Worm (Caenorhabditis elegans) whole organism, mixed stage, embryonic: ENCODE measurements around the gene F20G2.3.
A peak's percentile ranks its signal among the peaks of the same experiment; 100 is the strongest.

Source experiments
- M03D4.4 ChIP-seq: sonication (generic microtip); optimal IDR thresholded peaks from 2 replicates; lab custom pipeline; 2017; ENCODE audit warnings: mild to moderate bottlenecking, missing genetic modification characterization, missing compliant biosample characterization
- bed-3 ChIP-seq: fragments of 200-800 bp; sonication (Bioruptor generic); optimal IDR thresholded peaks from 3 replicates; lab custom pipeline; 2018; ENCODE audit warnings: mild to moderate bottlenecking, missing genetic modification characterization, moderate library complexity, missing compliant biosample characterization
- blmp-1 ChIP-seq: fragments of 150-350 bp; optimal IDR thresholded peaks from 2 replicates; lab custom pipeline; 2014; ENCODE audit warnings: missing biosample characterization, missing genetic modification characterization
- ceh-39 ChIP-seq: fragments of 150-350 bp; optimal IDR thresholded peaks from 2 replicates; lab custom pipeline; 2014; ENCODE audit warnings: missing biosample characterization, missing genetic modification characterization
- ceh-43 ChIP-seq: fragments of 200-800 bp; sonication (Bioruptor generic); optimal IDR thresholded peaks from 2 replicates; lab custom pipeline; 2018; ENCODE audit warnings: mild to moderate bottlenecking, missing genetic modification characterization, moderate library complexity, missing compliant biosample characterization
- ceh-83 ChIP-seq: fragments of 200-800 bp; sonication (Bioruptor generic); optimal IDR thresholded peaks from 2 replicates; lab custom pipeline; 2018; ENCODE audit warnings: mild to moderate bottlenecking, missing genetic modification characterization, missing compliant biosample characterization
- ces-1 ChIP-seq: fragments of 150-350 bp; optimal IDR thresholded peaks from 2 replicates; lab custom pipeline; 2014; ENCODE audit warnings: missing biosample characterization, missing genetic modification reagents, missing genetic modification characterization
- cnd-1 ChIP-seq: fragments of 200-800 bp; sonication (Bioruptor generic); optimal IDR thresholded peaks from 2 replicates; lab custom pipeline; 2018; ENCODE audit warnings: mild to moderate bottlenecking, missing genetic modification characterization, missing compliant biosample characterization
- drap-1 ChIP-seq: fragments of 200-800 bp; sonication (Bioruptor generic); optimal IDR thresholded peaks from 3 replicates; lab custom pipeline; 2018; ENCODE audit warnings: mild to moderate bottlenecking, missing genetic modification characterization, missing compliant biosample characterization
- elt-3 ChIP-seq: fragments of 150-350 bp; optimal IDR thresholded peaks from 2 replicates; lab custom pipeline; 2014; ENCODE audit warnings: missing biosample characterization, missing genetic modification characterization
- flh-1 ChIP-seq: fragments of 200-800 bp; sonication (Bioruptor generic); optimal IDR thresholded peaks from 2 replicates; lab custom pipeline; 2018; ENCODE audit warnings: mild to moderate bottlenecking, missing genetic modification characterization, moderate library complexity, missing compliant biosample characterization
- ham-2 ChIP-seq: fragments of 200-800 bp; sonication (Bioruptor generic); optimal IDR thresholded peaks from 2 replicates; lab custom pipeline; 2018; ENCODE audit warnings: mild to moderate bottlenecking, missing genetic modification characterization, missing compliant biosample characterization
- hlh-1 ChIP-seq: fragments of 150-350 bp; optimal IDR thresholded peaks from 2 replicates; lab custom pipeline; 2014; ENCODE audit warnings: missing biosample characterization, missing genetic modification reagents, missing genetic modification characterization
- lin-13 ChIP-seq: fragments of 150-350 bp; optimal IDR thresholded peaks from 2 replicates; lab custom pipeline; 2014; ENCODE audit warnings: missing biosample characterization, missing genetic modification characterization
- lin-32 ChIP-seq: fragments of 200-800 bp; sonication (Bioruptor generic); optimal IDR thresholded peaks from 2 replicates; lab custom pipeline; 2018; ENCODE audit warnings: mild to moderate bottlenecking, missing genetic modification characterization, missing compliant biosample characterization
- mep-1 ChIP-seq: fragments of 150-350 bp; optimal IDR thresholded peaks from 2 replicates; lab custom pipeline; 2017; ENCODE audit warnings: missing biosample characterization, missing genetic modification reagents, missing genetic modification characterization, inconsistent platforms
- mls-2 ChIP-seq: sonication (generic microtip); optimal IDR thresholded peaks from 2 replicates; lab custom pipeline; 2016; ENCODE audit warnings: mild to moderate bottlenecking, missing genetic modification characterization, moderate library complexity, missing compliant biosample characterization
- nhr-12 ChIP-seq: fragments of 150-350 bp; optimal IDR thresholded peaks from 2 replicates; lab custom pipeline; 2014; ENCODE audit warnings: missing biosample characterization, missing genetic modification characterization
- nhr-2 ChIP-seq: fragments of 150-350 bp; optimal IDR thresholded peaks from 2 replicates; lab custom pipeline; 2014; ENCODE audit warnings: missing biosample characterization, missing genetic modification characterization
- nhr-237 ChIP-seq: fragments of 150-350 bp; optimal IDR thresholded peaks from 2 replicates; lab custom pipeline; 2014; ENCODE audit warnings: missing biosample characterization, missing genetic modification characterization
- nhr-28 ChIP-seq: fragments of 150-350 bp; optimal IDR thresholded peaks from 2 replicates; lab custom pipeline; 2014; ENCODE audit warnings: missing biosample characterization, missing genetic modification characterization
- nhr-76 ChIP-seq: sonication (generic microtip); optimal IDR thresholded peaks from 2 replicates; lab custom pipeline; 2017; ENCODE audit warnings: missing biosample characterization, missing genetic modification characterization
- pha-4 ChIP-seq: fragments of 150-350 bp; optimal IDR thresholded peaks from 2 replicates; lab custom pipeline; 2018; ENCODE audit warnings: missing biosample characterization, missing genetic modification reagents, missing genetic modification characterization
- sem-2 ChIP-seq: fragments of 200-800 bp; sonication (Bioruptor generic); optimal IDR thresholded peaks from 2 replicates; lab custom pipeline; 2018; ENCODE audit warnings: mild to moderate bottlenecking, missing genetic modification characterization, missing compliant biosample characterization
- snpc-4 ChIP-seq: fragments of 150-350 bp; optimal IDR thresholded peaks from 2 replicates; lab custom pipeline; 2014; ENCODE audit warnings: missing biosample characterization, missing genetic modification characterization
- sptf-1 ChIP-seq: sonication (generic microtip); optimal IDR thresholded peaks from 2 replicates; lab custom pipeline; 2017; ENCODE audit warnings: mild to moderate bottlenecking, missing genetic modification characterization, moderate library complexity, missing compliant biosample characterization
- tbx-8 ChIP-seq: fragments of 200-800 bp; sonication (Bioruptor generic); optimal IDR thresholded peaks from 2 replicates; lab custom pipeline; 2018; ENCODE audit warnings: mild to moderate bottlenecking, missing genetic modification characterization, moderate library complexity, missing compliant biosample characterization
- unc-120 ChIP-seq: sonication (generic microtip); optimal IDR thresholded peaks from 2 replicates; lab custom pipeline; 2017; ENCODE audit warnings: missing genetic modification characterization, missing compliant biosample characterization; ENCODE audit not compliant: poor library complexity, severe bottlenecking
- unc-62 ChIP-seq: fragments of 150-350 bp; optimal IDR thresholded peaks from 2 replicates; lab custom pipeline; 2014; ENCODE audit warnings: missing biosample characterization, missing genetic modification reagents, missing genetic modification characterization
- zip-8 ChIP-seq: fragments of 150-350 bp; optimal IDR thresholded peaks from 2 replicates; lab custom pipeline; 2014; ENCODE audit warnings: missing biosample characterization, missing genetic modification characterization
- ztf-11 ChIP-seq: fragments of 150-350 bp; optimal IDR thresholded peaks from 2 replicates; lab custom pipeline; 2014; ENCODE audit warnings: missing biosample characterization, missing genetic modification characterization

The F20G2.3 gene

DNA sequence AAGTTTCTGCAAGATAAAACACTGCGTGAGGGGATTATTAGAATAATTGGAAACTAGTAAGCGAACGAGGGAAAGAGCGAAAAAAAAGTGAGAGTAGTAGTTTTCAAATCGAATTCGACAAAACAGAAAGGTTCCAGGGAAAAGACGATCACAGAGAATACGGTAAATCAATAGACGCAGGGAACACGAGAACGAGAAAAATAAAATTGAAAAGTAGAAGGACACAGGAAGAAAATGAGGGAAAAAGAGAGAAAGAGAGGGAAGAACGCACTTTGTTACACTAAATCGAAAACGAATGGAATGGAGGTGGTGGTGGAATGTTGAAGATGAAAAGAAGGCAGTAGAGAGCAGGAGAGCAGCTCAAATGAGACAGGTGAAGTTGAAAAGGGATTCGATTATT is 38.9 kb upstream of the F20G2.3 start, which contains the start of gene swan-1:
Gene swan-1, minus strand, starts transcription at position 6 of the 400 bp plus-strand sequence.
- TF ChIP-seq hlh-1 (peak; percentile 41), unc-120 (tag; lab: Kevin White, UChicago) (peak; percentile 40), nhr-76 (tag; lab: Kevin White, UChicago) (no peak)

DNA sequence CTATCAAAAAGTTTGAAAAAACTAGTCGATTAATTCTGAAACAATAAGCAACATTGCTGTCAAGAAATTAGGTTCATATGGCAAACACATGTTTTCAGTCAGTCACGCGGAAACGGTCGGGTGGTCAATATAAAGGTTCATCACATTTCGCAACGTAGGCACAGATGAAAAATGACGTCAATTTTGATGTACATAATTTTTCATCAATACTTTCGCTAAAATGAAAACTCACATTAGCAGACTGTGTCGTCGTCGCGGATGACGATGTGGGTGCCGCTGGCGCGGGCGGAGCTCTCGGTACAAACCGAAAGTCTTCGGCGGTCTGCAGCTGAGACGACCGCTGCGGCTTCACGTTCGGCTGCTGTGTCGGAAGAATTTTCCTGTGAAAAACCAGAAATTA is 35.6 kb upstream of the F20G2.3 start, which contains the start of gene swan-2:
Gene swan-2, minus strand, starts transcription at position 380 of the 400 bp plus-strand sequence.
- TF ChIP-seq drap-1 (GFP tag; lab: Kevin White, UChicago) (no peak), unc-120 (tag; lab: Kevin White, UChicago) (no peak), ceh-83 (GFP tag; lab: Kevin White, UChicago) (no peak), nhr-2 (tag; lab: Kevin White, UChicago) (no peak), blmp-1 (tag; lab: Kevin White, UChicago) (no peak), sptf-1 (tag; lab: Kevin White, UChicago) (no peak), flh-1 (GFP tag; lab: Kevin White, UChicago) (no peak), lin-13 (tag; lab: Kevin White, UChicago) (no peak), cnd-1 (tag; lab: Kevin White, UChicago) (no peak), lin-32 (no peak), ham-2 (GFP tag; lab: Kevin White, UChicago) (no peak), nhr-28 (tag; lab: Kevin White, UChicago) (no peak), mls-2 (tag; lab: Kevin White, UChicago) (no peak), sem-2 (GFP tag; lab: Kevin White, UChicago) (no peak), pha-4 (tag; lab: Kevin White, UChicago) (no peak), elt-3 (tag; lab: Kevin White, UChicago) (no peak), ceh-43 (GFP tag; lab: Kevin White, UChicago) (no peak), tbx-8 (no peak), ceh-39 (tag; lab: Kevin White, UChicago) (no peak)
- TF ChIP-seq, all 35 proteins: peak for 0

DNA sequence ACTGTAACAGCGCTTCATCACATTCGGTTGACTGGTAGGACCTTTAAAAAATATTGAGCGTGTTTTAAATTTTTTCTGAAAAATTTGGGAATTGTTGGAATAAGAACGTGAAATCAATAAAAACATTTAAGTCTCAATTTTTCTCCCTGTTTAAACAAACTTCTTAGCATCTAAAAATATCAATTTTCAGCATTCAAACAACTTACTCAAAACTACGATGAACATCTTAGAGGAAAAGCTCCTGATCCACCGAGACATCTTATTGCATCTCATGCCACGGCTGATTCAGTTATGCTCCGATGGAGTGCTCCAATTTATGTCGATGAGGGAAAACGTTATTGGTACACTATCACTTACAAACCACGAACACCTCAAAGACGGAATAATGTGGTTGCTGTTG is 30.9 kb upstream of the F20G2.3 start:
- no peak for TF ChIP-seq lin-32
- TF ChIP-seq zip-8 (tag; lab: Kevin White, UChicago), result no peak
- no peak for TF ChIP-seq sem-2 (GFP tag; lab: Kevin White, UChicago)
- TF ChIP-seq cnd-1 (tag; lab: Kevin White, UChicago), result no peak
- no peak for TF ChIP-seq pha-4 (tag; lab: Kevin White, UChicago)
- no peak for TF ChIP-seq sptf-1 (tag; lab: Kevin White, UChicago)
- TF ChIP-seq blmp-1 (tag; lab: Kevin White, UChicago), result no peak
- TF ChIP-seq nhr-237 (tag; lab: Kevin White, UChicago), result no peak
- no peak for TF ChIP-seq ztf-11 (tag; lab: Kevin White, UChicago)

DNA sequence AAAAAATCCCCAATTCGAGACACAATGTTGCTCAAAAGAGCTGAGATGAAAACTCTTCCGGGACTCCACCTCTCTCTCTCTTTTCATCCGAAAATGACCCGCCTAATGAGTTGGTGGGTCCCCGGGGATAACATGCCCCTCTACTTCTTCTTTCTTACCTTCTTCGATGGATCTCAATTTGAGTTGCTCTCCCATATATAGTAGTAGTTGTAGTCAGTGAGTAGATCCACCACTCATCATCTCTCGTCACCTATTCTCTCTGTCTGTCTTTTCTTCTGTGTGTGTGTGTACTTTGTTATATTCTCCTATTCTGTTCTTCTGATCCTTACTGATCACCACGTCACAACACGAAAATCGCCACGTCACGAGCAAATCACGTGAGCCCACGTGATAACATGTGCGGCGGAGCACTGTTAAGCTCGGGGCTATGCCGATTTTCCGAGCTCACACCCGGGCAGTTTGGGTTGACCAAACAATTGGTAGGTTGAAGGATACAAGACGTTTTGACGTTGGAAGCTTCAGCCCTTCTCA is 28.0 kb upstream of the F20G2.3 start, which contains the start of gene twk-32:
Gene twk-32, plus strand, starts transcription at position 396 of the 531 bp plus-strand sequence.
- TF ChIP-seq ces-1 (peak; percentile 18), sem-2 (GFP tag; lab: Kevin White, UChicago) (no peak), pha-4 (tag; lab: Kevin White, UChicago) (no peak)

DNA sequence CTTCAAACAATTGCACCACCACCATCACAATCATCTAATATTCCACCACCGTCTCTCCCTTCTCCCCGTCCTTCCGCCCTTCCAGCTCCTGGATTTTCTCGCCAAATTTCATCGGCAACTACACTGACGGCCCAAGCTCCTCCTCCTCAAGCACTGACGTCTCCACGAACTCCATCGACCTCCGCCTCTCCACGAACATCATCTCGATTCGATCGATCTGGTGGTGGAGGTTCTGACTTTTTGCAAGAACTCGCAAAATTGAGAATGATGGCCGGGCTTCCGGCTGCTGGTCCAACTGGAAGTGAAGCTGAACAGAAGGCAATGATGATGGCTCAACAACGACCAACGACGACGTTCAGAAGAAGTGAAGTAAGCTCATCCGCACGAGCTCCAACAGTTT is 25.8 kb upstream of the F20G2.3 start:
- TF ChIP-seq nhr-12 (tag; lab: Kevin White, UChicago) (no peak), mls-2 (tag; lab: Kevin White, UChicago) (no peak), nhr-2 (tag; lab: Kevin White, UChicago) (no peak), M03D4.4 (tag; lab: Kevin White, UChicago) (no peak), mep-1 (tag; lab: Kevin White, UChicago) (no peak), sem-2 (GFP tag; lab: Kevin White, UChicago) (no peak), cnd-1 (tag; lab: Kevin White, UChicago) (no peak), elt-3 (tag; lab: Kevin White, UChicago) (no peak), snpc-4 (no peak), lin-32 (no peak), unc-120 (tag; lab: Kevin White, UChicago) (no peak), unc-62 (GFP tag; lab: Kevin White, UChicago) (no peak), tbx-8 (no peak), ceh-83 (GFP tag; lab: Kevin White, UChicago) (no peak), bed-3 (GFP tag; lab: Kevin White, UChicago) (no peak)
- TF ChIP-seq, all 35 proteins: peak for 0
